Fruit fly (Drosophila melanogaster): ENCODE data around the gene TP53INP.

TP53INP gene

dm6 chr3L:4406653-4407257 is at the start of gene TP53INP (continued):
- peak; percentile 83 for TF ChIP-seq esg (GFP tag; conservative IDR thresholded peaks at IDR 0.05)
- TF ChIP-seq CG3995 (GFP tag; optimal IDR thresholded peaks at IDR 0.05) = no peak
- peak; percentile 92 for TF ChIP-seq CG10209 (GFP tag; optimal IDR thresholded peaks at IDR 0.05)
- TF ChIP-seq Rx (GFP tag; IDR thresholded peaks at IDR 0.05) = peak; percentile 53
- TF ChIP-seq h (optimal IDR thresholded peaks at IDR 0.05) = no peak
- peak; percentile 96 for TF ChIP-seq CG7556 (GFP tag; optimal IDR thresholded peaks at IDR 0.05)
- 0 out of 3 replicates have a peak, but pooled peaks have one; percentile 35 for TF ChIP-seq CG11560 (tag; IDR thresholded peaks at IDR 0.05)
- TF ChIP-seq btn (GFP tag; optimal IDR thresholded peaks at IDR 0.05) = peak; percentile 48
- peak; percentile 68 for TF ChIP-seq HLH54F (GFP tag; optimal IDR thresholded peaks at IDR 0.05)
- TF ChIP-seq exex (tag; optimal IDR thresholded peaks at IDR 0.05) = peak; percentile 30
- peak; percentile 67 for TF ChIP-seq CG3847 (GFP tag; IDR thresholded peaks at IDR 0.05)
- TF ChIP-seq sqz (GFP tag; optimal IDR thresholded peaks at IDR 0.05) = peak; percentile 76
- TF ChIP-seq hth (optimal IDR thresholded peaks at IDR 0.05) = no peak
- peak; percentile 71 for TF ChIP-seq CG8359 (GFP tag; optimal IDR thresholded peaks at IDR 0.05; ENCODE audit: borderline replicate concordance)
- TF ChIP-seq cas (GFP tag; IDR thresholded peaks at IDR 0.05) = no peak
- peak; percentile 14 for TF ChIP-seq CG13123 (GFP tag; optimal IDR thresholded peaks at IDR 0.05)
- peak; percentile 87 for TF ChIP-seq BtbVII (GFP tag; optimal IDR thresholded peaks at IDR 0.05)
- peak; percentile 91 for TF ChIP-seq CG14710 (tag; optimal IDR thresholded peaks at IDR 0.05)
- peak; percentile 93 for TF ChIP-seq CG10147 (GFP tag; optimal IDR thresholded peaks at IDR 0.05)
- peak; percentile 89 for TF ChIP-seq CG10543 (GFP tag; optimal IDR thresholded peaks at IDR 0.05)
- TF ChIP-seq HHEX (GFP tag; optimal IDR thresholded peaks at IDR 0.05) = peak; percentile 84
- no peak for TF ChIP-seq zen2 (GFP tag; IDR thresholded peaks at IDR 0.05; ENCODE audit: partially characterized antibody)
- peak; percentile 87 for TF ChIP-seq CG34376 (GFP tag; optimal IDR thresholded peaks at IDR 0.05)
- peak; percentile 65 for TF ChIP-seq CG8290 (GFP tag; optimal IDR thresholded peaks at IDR 0.05)
- TF ChIP-seq CG8290 (tag; optimal IDR thresholded peaks at IDR 0.05) = peak; percentile 24 to 64
- no peak for TF ChIP-seq hbn (GFP tag; IDR thresholded peaks at IDR 0.05; ENCODE audit: partially characterized antibody)
- TF ChIP-seq chif (GFP tag; optimal IDR thresholded peaks at IDR 0.05) = peak; percentile 64 to 77
- TF ChIP-seq Lpt (GFP tag; optimal IDR thresholded peaks at IDR 0.05) = no peak
- TF ChIP-seq CG10431 (GFP tag; optimal IDR thresholded peaks at IDR 0.05) = peak; percentile 65
- peak; percentile 33; the same call in 1 of the 2 replicates for TF ChIP-seq gt (GFP tag; IDR thresholded peaks at IDR 0.05)
- peak; percentile 68; the same call in 1 of the 2 replicates for TF ChIP-seq CG9932 (GFP tag; IDR thresholded peaks at IDR 0.05)
- TF ChIP-seq CG30403 (GFP tag; optimal IDR thresholded peaks at IDR 0.05) = peak; percentile 93
- TF ChIP-seq CG8944 (GFP tag; optimal IDR thresholded peaks at IDR 0.05) = peak; percentile 69
- peak; percentile 96 for TF ChIP-seq CG18262 (tag; optimal IDR thresholded peaks at IDR 0.05)
- TF ChIP-seq sob (GFP tag; IDR thresholded peaks at IDR 0.05) = peak; percentile 65
- TF ChIP-seq br (optimal IDR thresholded peaks at IDR 0.05) = no peak
- TF ChIP-seq bbx (GFP tag; IDR thresholded peaks at IDR 0.05; ENCODE audit: partially characterized antibody) = peak; percentile 59
- TF ChIP-seq dysf (GFP tag; IDR thresholded peaks at IDR 0.05) = peak; percentile 86
- peak; percentile 93 for TF ChIP-seq CG2712 (tag; optimal IDR thresholded peaks at IDR 0.05)
- TF ChIP-seq Asciz (GFP tag; optimal IDR thresholded peaks at IDR 0.05) = peak; percentile 81
- peak; percentile 79 for TF ChIP-seq lmd (GFP tag; IDR thresholded peaks at IDR 0.05)
- TF ChIP-seq Hr78 (GFP tag; optimal IDR thresholded peaks at IDR 0.05) = peak in 1 of 2 experiments; percentile 68
- TF ChIP-seq CrebB (tag; optimal IDR thresholded peaks at IDR 0.05) = peak; percentile 52
- no peak for TF ChIP-seq CG9797 (GFP tag; optimal IDR thresholded peaks at IDR 0.05)
- TF ChIP-seq tna (GFP tag; IDR thresholded peaks at IDR 0.05; ENCODE audit: partially characterized antibody) = peak; percentile 47; the same call in 1 of the 2 replicates
- TF ChIP-seq fd3F (GFP tag; optimal IDR thresholded peaks at IDR 0.05) = peak; percentile 82
- 0 out of 2 replicates have a peak, but pooled peaks have one; percentile 41 for TF ChIP-seq Ada2b (GFP tag; IDR thresholded peaks at IDR 0.05)
- peak; percentile 84 for TF ChIP-seq scrt (GFP tag; optimal IDR thresholded peaks at IDR 0.05)
- no peak for TF ChIP-seq GATAe (GFP tag; conservative IDR thresholded peaks at IDR 0.05)
- peak; percentile 47 for TF ChIP-seq CG7987 (GFP tag; optimal IDR thresholded peaks at IDR 0.05)
